Worm (Caenorhabditis elegans): Measurements from ENCODE around the gene F56A8.4.

F56A8.4 gene

ce11 chrIII:13314636-13315035, 51.5 kb downstream of the F56A8.4 start:
- TF ChIP-seq unc-86 (tag; optimal IDR thresholded peaks at IDR 0.05) (no peak), efl-3 (GFP tag; optimal IDR thresholded peaks at IDR 0.05) (no peak), pqm-1 (tag; optimal IDR thresholded peaks at IDR 0.05) (no peak), ceh-82 (tag; optimal IDR thresholded peaks at IDR 0.05) (no peak), snu-23 (GFP tag; optimal IDR thresholded peaks at IDR 0.05) (no peak), fkh-8 (tag; optimal IDR thresholded peaks at IDR 0.05) (no peak), hpl-2 (GFP tag; optimal IDR thresholded peaks at IDR 0.05) (no peak), lin-35 (GFP tag; optimal IDR thresholded peaks at IDR 0.05) (no peak), xbp-1 (tag; optimal IDR thresholded peaks at IDR 0.05) (no peak), aha-1 (tag; optimal IDR thresholded peaks at IDR 0.05) (no peak), dsc-1 (tag; optimal IDR thresholded peaks at IDR 0.05) (no peak), pag-3 (tag; optimal IDR thresholded peaks at IDR 0.05; ENCODE audit: borderline replicate concordance, insufficient read depth) (no peak), ceh-8 (GFP tag; optimal IDR thresholded peaks at IDR 0.05) (no peak)
